Fruit fly (Drosophila melanogaster) whole organism, embryonic: ENCODE data around the gene CG43347.

Experiments
- ATbp ChIP-seq: fragments of 200-800 bp; sonication (Bioruptor generic); optimal IDR thresholded peaks from 2 replicates; lab custom pipeline; 2017; ENCODE audit warnings: missing biosample characterization, mild to moderate bottlenecking, missing genetic modification characterization, missing genetic modification reagents
- B-H1 ChIP-seq: fragments of 200-800 bp; sonication (Bioruptor generic); IDR thresholded peaks from 3 replicates; pipeline ENCODE4 v1.3.6; 2022; ENCODE audit warnings: missing biosample characterization, missing genetic modification characterization
- CG10431 ChIP-seq: fragments of 200-800 bp; sonication (Bioruptor generic); optimal IDR thresholded peaks from 3 replicates; lab custom pipeline; 2018; ENCODE audit warnings: missing biosample characterization, mild to moderate bottlenecking, missing genetic modification characterization
- CG10543 ChIP-seq: fragments of 200-800 bp; sonication (Bioruptor generic); optimal IDR thresholded peaks from 3 replicates; lab custom pipeline; 2017; ENCODE audit warnings: missing biosample characterization, mild to moderate bottlenecking, missing genetic modification characterization, moderate library complexity
- CG10654 ChIP-seq: fragments of 200-800 bp; sonication (Bioruptor generic); optimal IDR thresholded peaks from 2 replicates; lab custom pipeline; 2016; ENCODE audit warnings: missing biosample characterization, missing genetic modification characterization
- CG11456 ChIP-seq: fragments of 200-800 bp; sonication (Bioruptor generic); IDR thresholded peaks from 3 replicates; pipeline ENCODE4 v1.3.6; 2022; ENCODE audit warnings: missing biosample characterization, missing genetic modification characterization
- CG12071 ChIP-seq: fragments of 200-800 bp; sonication (Bioruptor generic); optimal IDR thresholded peaks from 3 replicates; lab custom pipeline; 2018; ENCODE audit warnings: missing biosample characterization, mild to moderate bottlenecking, missing genetic modification characterization
- CG13894 ChIP-seq: fragments of 200-800 bp; sonication (Bioruptor generic); optimal IDR thresholded peaks from 3 replicates; lab custom pipeline; 2018; ENCODE audit warnings: missing biosample characterization, mild to moderate bottlenecking, missing genetic modification characterization, moderate library complexity
- CG15011 ChIP-seq: fragments of 200-800 bp; sonication (Bioruptor generic); optimal IDR thresholded peaks from 3 replicates; lab custom pipeline; 2018; ENCODE audit warnings: missing biosample characterization, mild to moderate bottlenecking, missing genetic modification characterization
- CG15073 ChIP-seq: fragments of 200-800 bp; sonication (Bioruptor generic); optimal IDR thresholded peaks from 2 replicates; lab custom pipeline; 2016; ENCODE audit warnings: missing biosample characterization, missing genetic modification characterization
- CG15514 ChIP-seq: fragments of 200-800 bp; sonication (Bioruptor generic); optimal IDR thresholded peaks from 3 replicates; lab custom pipeline; 2017; ENCODE audit warnings: missing biosample characterization, missing genetic modification characterization, mild to moderate bottlenecking, moderate library complexity, missing genetic modification reagents
- CG15696 ChIP-seq: fragments of 200-800 bp; sonication (Bioruptor generic); optimal IDR thresholded peaks from 2 replicates; lab custom pipeline; 2019; ENCODE audit warnings: missing biosample characterization, mild to moderate bottlenecking, missing genetic modification characterization, moderate library complexity
- CG1603 ChIP-seq: fragments of 200-800 bp; sonication (Bioruptor generic); optimal IDR thresholded peaks from 2 replicates; lab custom pipeline; 2019; ENCODE audit warnings: missing biosample characterization, mild to moderate bottlenecking, missing genetic modification characterization, moderate library complexity
- CG17612 ChIP-seq: fragments of 200-800 bp; sonication (Bioruptor generic); IDR thresholded peaks from 2 replicates; pipeline ENCODE4 v1.3.6; 2022; ENCODE audit warnings: missing biosample characterization, missing genetic modification characterization
- CG17912 ChIP-seq: fragments of 200-800 bp; sonication (Bioruptor generic); optimal IDR thresholded peaks from 2 replicates; lab custom pipeline; 2018; ENCODE audit warnings: missing biosample characterization, mild to moderate bottlenecking, missing genetic modification characterization
- CG18619 ChIP-seq: fragments of 200-800 bp; sonication (Bioruptor generic); optimal IDR thresholded peaks from 3 replicates; lab custom pipeline; 2017; ENCODE audit warnings: missing biosample characterization, mild to moderate bottlenecking, missing genetic modification characterization
- CG2120 ChIP-seq: fragments of 200-800 bp; sonication (Bioruptor generic); optimal IDR thresholded peaks from 3 replicates; lab custom pipeline; 2016; ENCODE audit warnings: missing biosample characterization, missing genetic modification characterization
- CG32772 ChIP-seq: fragments of 200-800 bp; sonication (Bioruptor generic); IDR thresholded peaks from 2 replicates; pipeline ENCODE4 v1.3.6; 2022; ENCODE audit warnings: missing biosample characterization, missing genetic modification characterization
- CG4424 ChIP-seq: fragments of 200-800 bp; sonication (Bioruptor generic); optimal IDR thresholded peaks from 3 replicates; lab custom pipeline; 2016; ENCODE audit warnings: missing biosample characterization, missing genetic modification characterization
- CG5245 ChIP-seq: fragments of 200-800 bp; sonication (Bioruptor generic); optimal IDR thresholded peaks from 3 replicates; lab custom pipeline; 2016; ENCODE audit warnings: missing biosample characterization, missing genetic modification characterization
- CG7372 ChIP-seq: fragments of 200-800 bp; sonication (Bioruptor generic); IDR thresholded peaks from 2 replicates; pipeline ENCODE4 v1.3.6; 2022; ENCODE audit warnings: missing biosample characterization, missing genetic modification characterization
- CG8924 ChIP-seq: fragments of 200-800 bp; optimal IDR thresholded peaks from 3 replicates; lab custom pipeline; 2019; ENCODE audit warnings: missing biosample characterization, mild to moderate bottlenecking, missing genetic modification characterization, moderate library complexity
- CG8944 ChIP-seq: fragments of 200-800 bp; sonication (Bioruptor generic); optimal IDR thresholded peaks from 3 replicates; lab custom pipeline; 2016; ENCODE audit warnings: missing biosample characterization, missing genetic modification characterization
- Doc2 ChIP-seq: fragments of 200-800 bp; sonication (Bioruptor generic); IDR thresholded peaks from 2 replicates; pipeline ENCODE4 v1.3.6; 2022; ENCODE audit warnings: missing biosample characterization, missing genetic modification characterization
- Dref ChIP-seq: fragments of 200-800 bp; sonication (Bioruptor generic); IDR thresholded peaks from 2 replicates; pipeline ENCODE4 v1.3.6; 2022; ENCODE audit warnings: missing biosample characterization, missing genetic modification characterization
- Eip74EF ChIP-seq, 2 experiments: fragments of 200-800 bp in 1 of 2; fragments of >200 bp in 1 of 2; sonication (Bioruptor generic) in 1 of 2; optimal IDR thresholded peaks; 2 replicates each; lab custom pipeline; 2017 to 2019; ENCODE audit warnings: missing biosample characterization in 2 of 2, missing genetic modification characterization in 2 of 2, mild to moderate bottlenecking in 1 of 2, moderate library complexity in 1 of 2
- Hr78 ChIP-seq, 2 experiments: fragments of 200-800 bp in 1 of 2; fragments of >200 bp in 1 of 2; sonication (Bioruptor generic) in 1 of 2; optimal IDR thresholded peaks; 2 replicates each; lab custom pipeline; 2017 to 2019; ENCODE audit warnings: missing biosample characterization in 2 of 2, missing genetic modification characterization in 2 of 2, mild to moderate bottlenecking in 1 of 2, moderate library complexity in 1 of 2
- Kr ChIP-seq: fragments of 200-800 bp; sonication (Bioruptor generic); optimal IDR thresholded peaks from 2 replicates; lab custom pipeline; 2017; ENCODE audit warnings: missing biosample characterization, mild to moderate bottlenecking, missing genetic modification characterization
- Lpt ChIP-seq: fragments of >200 bp; optimal IDR thresholded peaks from 2 replicates; lab custom pipeline; 2018; ENCODE audit warnings: missing biosample characterization, missing genetic modification characterization
- Myb ChIP-seq: fragments of 200-800 bp; sonication (Bioruptor generic); optimal IDR thresholded peaks from 2 replicates; lab custom pipeline; 2016; ENCODE audit warnings: missing biosample characterization, missing genetic modification characterization
- Nf-YC ChIP-seq: fragments of 200-800 bp; optimal IDR thresholded peaks from 3 replicates; lab custom pipeline; 2019; ENCODE audit warnings: missing biosample characterization, mild to moderate bottlenecking, missing genetic modification characterization, moderate library complexity
- NfI ChIP-seq: fragments of 200-800 bp; sonication (Bioruptor generic); optimal IDR thresholded peaks from 3 replicates; lab custom pipeline; 2018; ENCODE audit warnings: missing biosample characterization, mild to moderate bottlenecking, missing genetic modification characterization, moderate library complexity
- Usf ChIP-seq: fragments of 200-800 bp; sonication (Bioruptor generic); optimal IDR thresholded peaks from 2 replicates; lab custom pipeline; 2017; ENCODE audit warnings: missing genotype, missing biosample characterization, missing genetic modification characterization
- abd-A ChIP-seq: fragments of 200-800 bp; sonication (Bioruptor generic); optimal IDR thresholded peaks from 3 replicates; lab custom pipeline; 2019; ENCODE audit warnings: missing biosample characterization, mild to moderate bottlenecking, missing genetic modification characterization, moderate library complexity
- bcd ChIP-seq: fragments of 200-800 bp; sonication (Bioruptor generic); optimal IDR thresholded peaks from 2 replicates; lab custom pipeline; 2017; ENCODE audit warnings: missing biosample characterization, mild to moderate bottlenecking, missing genetic modification characterization
- chinmo ChIP-seq: fragments of 200-800 bp; sonication (Bioruptor generic); IDR thresholded peaks from 4 replicates; pipeline ENCODE4 v1.3.6; 2022; ENCODE audit warnings: missing biosample characterization, missing genetic modification characterization; ENCODE audit not compliant: partially characterized antibody
- crc ChIP-seq: fragments of 200-800 bp; sonication (Bioruptor generic); optimal IDR thresholded peaks from 2 replicates; lab custom pipeline; 2016; ENCODE audit warnings: missing biosample characterization, missing genetic modification characterization
- disco-r ChIP-seq: fragments of 200-800 bp; sonication (Bioruptor generic); optimal IDR thresholded peaks from 2 replicates; lab custom pipeline; 2016; ENCODE audit warnings: missing biosample characterization, missing genetic modification characterization
- gcm ChIP-seq: fragments of 200-800 bp; sonication (Bioruptor generic); optimal IDR thresholded peaks from 2 replicates; lab custom pipeline; 2019; ENCODE audit warnings: missing biosample characterization, mild to moderate bottlenecking, missing genetic modification characterization, moderate library complexity
- insv ChIP-seq, 2 experiments: fragments of 200-800 bp; sonication (Bioruptor generic); optimal IDR thresholded peaks; 3 replicates each; lab custom pipeline; 2016 to 2018; ENCODE audit warnings: missing biosample characterization in 2 of 2, missing genetic modification characterization in 2 of 2
- kah ChIP-seq: fragments of 200-800 bp; sonication (Bioruptor generic); optimal IDR thresholded peaks from 2 replicates; lab custom pipeline; 2018; ENCODE audit warnings: missing biosample characterization, mild to moderate bottlenecking, missing genetic modification characterization
- lov ChIP-seq, 2 experiments: fragments of 200-800 bp in 1 of 2; fragments of >200 bp in 1 of 2; sonication (Bioruptor generic) in 1 of 2; IDR thresholded peaks in 1 of 2; optimal IDR thresholded peaks in 1 of 2; 2 replicates in 1 of 2; 3 replicates in 1 of 2; pipeline versions ENCODE4 v1.3.6 to Lab custom; 2017 to 2022; ENCODE audit warnings: missing biosample characterization in 1 of 2, missing genetic modification characterization in 1 of 2
- luna ChIP-seq: fragments of 200-800 bp; sonication (Bioruptor generic); optimal IDR thresholded peaks from 2 replicates; lab custom pipeline; 2016; ENCODE audit warnings: missing biosample characterization, missing genetic modification characterization
- mirr ChIP-seq: fragments of 200-800 bp; sonication (Bioruptor generic); optimal IDR thresholded peaks from 3 replicates; lab custom pipeline; 2018; ENCODE audit warnings: missing biosample characterization, mild to moderate bottlenecking, missing genetic modification characterization
- prd ChIP-seq, 3 experiments: fragments of >200 bp in 2 of 3; fragments of 200-800 bp in 1 of 3; sonication (Bioruptor generic) in 1 of 3; optimal IDR thresholded peaks in 2 of 3; IDR thresholded peaks in 1 of 3; 2 replicates in 2 of 3; 3 replicates in 1 of 3; pipeline versions ENCODE4 v1.3.6 to Lab custom; 2017 to 2022; ENCODE audit warnings: missing biosample characterization in 1 of 3, missing genetic modification characterization in 1 of 3
- pros ChIP-seq: fragments of 200-800 bp; sonication (Bioruptor generic); optimal IDR thresholded peaks from 3 replicates; lab custom pipeline; 2019; ENCODE audit warnings: missing biosample characterization, mild to moderate bottlenecking, missing genetic modification characterization, moderate library complexity
- row ChIP-seq: fragments of 200-800 bp; sonication (Bioruptor generic); IDR thresholded peaks from 3 replicates; pipeline ENCODE4 v1.3.6; 2022; ENCODE audit warnings: missing biosample characterization, missing genetic modification characterization
- toy ChIP-seq: fragments of 200-800 bp; sonication (Bioruptor generic); IDR thresholded peaks from 2 replicates; pipeline ENCODE4 v1.3.6; 2022; ENCODE audit warnings: missing biosample characterization, missing genetic modification characterization
- yki ChIP-seq: fragments of >200 bp; optimal IDR thresholded peaks from 3 replicates; lab custom pipeline; 2018

CG43347 gene

dm6 chrX:10570142-10570756 lies 49.7 kb downstream of the CG43347 start (continued):
- TF ChIP-seq CG18619 (GFP tag; lab: Kevin White, UChicago) = peak; percentile 43
- no peak for TF ChIP-seq CG11456 (GFP tag; lab: Robert Waterston, UW)
- peak; percentile 23 for TF ChIP-seq NfI
- peak; percentile 18 for TF ChIP-seq disco-r (GFP tag; lab: Kevin White, UChicago)
- TF ChIP-seq CG15514 (GFP tag; lab: Kevin White, UChicago) = peak; percentile 36
- no peak for TF ChIP-seq Usf (GFP tag; lab: Kevin White, UChicago)
- peak; percentile 31; the same call in 1 of the 2 replicates for TF ChIP-seq CG32772 (GFP tag; lab: Robert Waterston, UW)
- peak; percentile 86 for TF ChIP-seq CG1603 (tag; lab: Kevin White, UChicago)
- TF ChIP-seq ATbp (GFP tag; lab: Kevin White, UChicago) = peak; percentile 64
- TF ChIP-seq row (GFP tag; lab: Robert Waterston, UW) = peak; percentile 68
- TF ChIP-seq CG8944 = peak; percentile 25
- no peak for TF ChIP-seq CG10431 (GFP tag; lab: Kevin White, UChicago)
- TF ChIP-seq Kr = no peak
- no peak for TF ChIP-seq lov (optimal IDR thresholded peaks at IDR 0.05; lab: Kevin White, UChicago)
- TF ChIP-seq lov (GFP tag; IDR thresholded peaks at IDR 0.05; lab: Robert Waterston, UW) = no peak
- no peak for TF ChIP-seq Myb
- peak; percentile 36 for TF ChIP-seq CG2120
- no peak for TF ChIP-seq CG15011 (GFP tag; lab: Kevin White, UChicago)
- TF ChIP-seq Hr78 (GFP tag; optimal IDR thresholded peaks at IDR 0.05; lab: Kevin White, UChicago) = no peak
- no peak for TF ChIP-seq CG15073 (GFP tag; lab: Kevin White, UChicago)
- TF ChIP-seq CG8924 (tag; lab: Kevin White, UChicago) = peak; percentile 41
- no peak for TF ChIP-seq Dref (GFP tag; lab: Robert Waterston, UW)
- TF ChIP-seq Eip74EF (GFP tag; optimal IDR thresholded peaks at IDR 0.05; lab: Kevin White, UChicago) = no peak
- TF ChIP-seq CG15696 (tag; lab: Kevin White, UChicago) = no peak
- peak; percentile 42 for TF ChIP-seq bcd (GFP tag; lab: Kevin White, UChicago)
- no peak for TF ChIP-seq Nf-YC (tag; lab: Kevin White, UChicago)
- no peak for TF ChIP-seq CG5245 (GFP tag; lab: Kevin White, UChicago)
- no peak for TF ChIP-seq pros (GFP tag; lab: Kevin White, UChicago)
- no peak for TF ChIP-seq chinmo (GFP tag; lab: Robert Waterston, UW)
- TF ChIP-seq toy (GFP tag; lab: Robert Waterston, UW) = no peak
- no peak for TF ChIP-seq CG17612 (GFP tag; lab: Robert Waterston, UW)
- no peak for TF ChIP-seq CG17912 (GFP tag; lab: Kevin White, UChicago)
- TF ChIP-seq CG12071 = peak; percentile 39
- no peak for TF ChIP-seq CG7372
- TF ChIP-seq crc (GFP tag; lab: Kevin White, UChicago) = no peak
- TF ChIP-seq abd-A (tag; lab: Kevin White, UChicago) = no peak
- TF ChIP-seq CG10543 = no peak
- peak; percentile 49 for TF ChIP-seq CG10654 (GFP tag; lab: Kevin White, UChicago)
- peak; percentile 13 for TF ChIP-seq CG4424 (GFP tag; lab: Kevin White, UChicago)
- no peak for TF ChIP-seq B-H1 (GFP tag; lab: Robert Waterston, UW)
- TF ChIP-seq luna (GFP tag; lab: Kevin White, UChicago) = no peak
- no peak for TF ChIP-seq kah (GFP tag; lab: Kevin White, UChicago)
- no peak for TF ChIP-seq prd (optimal IDR thresholded peaks at IDR 0.05; lab: Kevin White, UChicago)
- TF ChIP-seq prd (GFP tag; IDR thresholded peaks at IDR 0.05; lab: Robert Waterston, UW) = peak; percentile 60; the same call in 1 of the 3 replicates
- no peak for TF ChIP-seq mirr (GFP tag; lab: Kevin White, UChicago)
- no peak for TF ChIP-seq Lpt (GFP tag; lab: Kevin White, UChicago)
- no peak for TF ChIP-seq insv (GFP tag; optimal IDR thresholded peaks at IDR 0.05; lab: Kevin White, UChicago)
- no peak for TF ChIP-seq CG13894 (tag; lab: Kevin White, UChicago)
- TF ChIP-seq Doc2 = no peak
- TF ChIP-seq yki (lab: Kevin White, UChicago) = no peak
- TF ChIP-seq gcm = no peak
